Worm (Caenorhabditis elegans): ENCODE data around the gene F11A5.18.

F11A5.18 gene

DNA sequence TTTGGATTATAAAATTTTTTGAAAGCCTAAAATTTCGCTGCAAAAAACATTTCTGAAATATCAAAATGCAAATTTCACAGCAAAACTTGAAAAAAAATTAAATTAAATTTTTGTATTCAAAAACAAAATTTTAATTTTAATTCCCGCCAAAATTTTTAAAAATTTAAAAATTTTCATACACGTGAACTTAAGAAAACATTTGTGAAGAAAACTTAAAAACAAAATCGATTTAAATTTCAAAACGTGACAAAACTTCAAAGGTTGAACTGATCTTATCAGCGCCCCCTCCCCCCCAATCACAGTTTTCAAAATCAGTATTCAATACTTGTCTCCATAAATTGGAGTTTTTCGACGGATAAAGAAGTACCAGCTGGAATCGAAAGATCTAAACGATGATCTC is 34.5 kb downstream of the F11A5.18 start, which contains the start of gene F21H7.5:
F21H7.5 (plus strand) TSS at position 301 of the 400 bp plus-strand sequence.
- TF ChIP-seq fkh-10 (GFP tag; optimal IDR thresholded peaks at IDR 0.05), result no peak
- TF ChIP-seq nfya-1 (tag; optimal IDR thresholded peaks at IDR 0.05), result no peak
- TF ChIP-seq eyg-1 (tag; optimal IDR thresholded peaks at IDR 0.05), result no peak
- TF ChIP-seq tbx-2 (tag; optimal IDR thresholded peaks at IDR 0.05), result no peak
- TF ChIP-seq C08G9.2 (tag; optimal IDR thresholded peaks at IDR 0.05), result no peak
- no peak for TF ChIP-seq ceh-9 (tag; optimal IDR thresholded peaks at IDR 0.05)
- no peak for TF ChIP-seq hlh-8 (tag; optimal IDR thresholded peaks at IDR 0.05)
- no peak for TF ChIP-seq T23F11.4 (GFP tag; optimal IDR thresholded peaks at IDR 0.05)
- TF ChIP-seq pag-3 (tag; optimal IDR thresholded peaks at IDR 0.05; ENCODE audit: borderline replicate concordance), result no peak
- no peak for TF ChIP-seq ceh-2 (tag; optimal IDR thresholded peaks at IDR 0.05)
- TF ChIP-seq ceh-6 (GFP tag; optimal IDR thresholded peaks at IDR 0.05), result no peak
- TF ChIP-seq ceh-45 (GFP tag; IDR thresholded peaks at IDR 0.05), result no peak

DNA sequence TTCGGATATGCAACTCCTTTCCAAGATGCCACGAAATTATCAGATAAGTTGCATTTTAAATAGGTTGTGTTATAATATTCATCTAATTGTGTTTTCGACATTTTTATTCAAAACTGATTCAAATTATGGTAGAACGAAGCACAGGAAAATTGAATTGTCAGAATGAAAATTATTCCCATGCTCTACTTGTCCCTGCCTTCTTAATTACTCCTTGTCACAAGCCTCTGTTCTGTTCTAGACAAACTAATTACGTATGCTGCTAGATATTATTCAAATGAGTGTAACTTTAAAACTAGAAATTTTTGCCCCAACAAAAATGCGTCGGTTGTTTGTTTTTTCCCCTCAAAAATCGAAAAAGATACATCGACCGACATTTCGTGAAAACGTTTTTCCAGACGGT is 41.4 kb downstream of the F11A5.18 start, which contains the start of gene srh-104:
srh-104 (minus strand) TSS at position 101 of the 400 bp plus-strand sequence.
- TF ChIP-seq odd-2 (tag; optimal IDR thresholded peaks at IDR 0.05), result no peak
- TF ChIP-seq ceh-18 (tag; optimal IDR thresholded peaks at IDR 0.05), result no peak
- TF ChIP-seq C08G9.2 (tag; optimal IDR thresholded peaks at IDR 0.05), result no peak
- TF ChIP-seq rnt-1 (tag; optimal IDR thresholded peaks at IDR 0.05), result no peak
- TF ChIP-seq unc-86 (tag; optimal IDR thresholded peaks at IDR 0.05), result no peak

ce11 chrV:16246579-16246978 is 43.9 kb downstream of the F11A5.18 start, which contains the start of gene srh-95:
TSS of gene srh-95 (plus strand) at chrV:16246879.
- TF ChIP-seq Y22D7AL.16 (tag; optimal IDR thresholded peaks at IDR 0.05) (no peak), ztf-16 (tag; optimal IDR thresholded peaks at IDR 0.05) (no peak)

DNA sequence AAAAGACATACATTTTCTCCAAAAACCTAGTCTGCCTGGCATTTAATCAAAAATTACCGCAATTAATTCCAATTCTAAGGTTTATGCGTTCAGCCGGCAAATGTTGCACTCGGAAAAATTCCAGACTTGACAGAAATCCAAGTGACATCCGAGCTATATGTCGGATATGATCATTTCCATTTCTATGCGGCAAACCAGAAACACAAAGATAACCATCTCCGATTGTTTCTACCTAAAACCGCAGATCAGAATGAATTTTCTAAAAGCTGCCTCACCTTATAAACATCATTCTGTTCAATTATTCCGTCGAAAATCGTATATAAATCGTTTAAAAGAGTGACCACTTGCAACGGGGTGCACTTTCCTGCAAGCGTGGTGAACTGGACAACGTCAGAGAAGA is 46.4 kb downstream of the F11A5.18 start:
- TF ChIP-seq ahr-1 (tag; optimal IDR thresholded peaks at IDR 0.05) (no peak), rnt-1 (tag; optimal IDR thresholded peaks at IDR 0.05) (peak; percentile 76)

- TF ChIP-seq elt-4 (tag; optimal IDR thresholded peaks at IDR 0.05), result no peak
- no peak for TF ChIP-seq unc-55 (GFP tag; optimal IDR thresholded peaks at IDR 0.05)
- TF ChIP-seq K02D7.2 (tag; optimal IDR thresholded peaks at IDR 0.05), result no peak
- TF ChIP-seq dmd-4 (tag; optimal IDR thresholded peaks at IDR 0.05; ENCODE audit: borderline replicate concordance), result no peak
- no peak for TF ChIP-seq pha-4 (tag; optimal IDR thresholded peaks at IDR 0.05)
- no peak for TF ChIP-seq ceh-9 (tag; optimal IDR thresholded peaks at IDR 0.05)
- no peak for TF ChIP-seq ceh-22 (tag; optimal IDR thresholded peaks at IDR 0.05)
- TF ChIP-seq Y22D7AL.16 (tag; optimal IDR thresholded peaks at IDR 0.05), result no peak
- TF ChIP-seq ztf-16 (tag; optimal IDR thresholded peaks at IDR 0.05), result no peak
- TF ChIP-seq mec-3 (tag; optimal IDR thresholded peaks at IDR 0.05; ENCODE audit: borderline replicate concordance), result no peak
- TF ChIP-seq npax-4 (tag; optimal IDR thresholded peaks at IDR 0.05), result no peak
- no peak for TF ChIP-seq ceh-45 (GFP tag; IDR thresholded peaks at IDR 0.05)
- no peak for TF ChIP-seq unc-42 (tag; optimal IDR thresholded peaks at IDR 0.05)
- TF ChIP-seq ceh-34 (tag; optimal IDR thresholded peaks at IDR 0.05), result no peak
- TF ChIP-seq gmeb-2 (tag; optimal IDR thresholded peaks at IDR 0.05), result no peak
- no peak for TF ChIP-seq ceh-19 (GFP tag; optimal IDR thresholded peaks at IDR 0.05)
- no peak for TF ChIP-seq hlh-13 (GFP tag; optimal IDR thresholded peaks at IDR 0.05)
Measured at ce11 chrV:16253687-16254086, 51.0 kb downstream of the F11A5.18 start, which contains the start of gene gcy-20. TSS of gene gcy-20 (minus strand) at chrV:16253787.
